Worm (Caenorhabditis elegans): ENCODE data around the gene T07A9.12.

ce11 chrIV:372146-372789 is 38.4 kb upstream of the T07A9.12 start:
- TF ChIP-seq flt-1 (GFP tag; IDR thresholded peaks at IDR 0.05), result peak; percentile 21; the same call in 1 of the 2 replicates
- no peak for TF ChIP-seq med-1 (GFP tag; optimal IDR thresholded peaks at IDR 0.05; ENCODE audit: insufficient read depth)
- no peak for TF ChIP-seq T22C8.4 (GFP tag; IDR thresholded peaks at IDR 0.05)
- TF ChIP-seq ref-1 (GFP tag; conservative IDR thresholded peaks at IDR 0.05), result no peak
- TF ChIP-seq ztf-29 (GFP tag; IDR thresholded peaks at IDR 0.05), result no peak
- no peak for TF ChIP-seq tab-1 (GFP tag; IDR thresholded peaks at IDR 0.05)
- TF ChIP-seq ztf-23 (GFP tag; IDR thresholded peaks at IDR 0.05), result 0 out of 2 replicates have a peak, but pooled peaks have one; percentile 47
- TF ChIP-seq cog-1 (tag; optimal IDR thresholded peaks at IDR 0.05), result peak; percentile 22
- no peak for TF ChIP-seq klf-2 (GFP tag; conservative IDR thresholded peaks at IDR 0.05)

Data from whole organism, midembryonic.